Worm (Caenorhabditis elegans) whole organism, mixed stage, embryonic: ENCODE measurements around the gene F47B8.18.
A peak's percentile ranks its signal among the peaks of the same experiment; 100 is the strongest.

ENCODE experiments used
- M03D4.4 ChIP-seq: sonication (generic microtip); optimal IDR thresholded peaks from 2 replicates; lab custom pipeline; 2017; ENCODE audit warnings: mild to moderate bottlenecking, missing genetic modification characterization, missing compliant biosample characterization
- bed-3 ChIP-seq: fragments of 200-800 bp; sonication (Bioruptor generic); optimal IDR thresholded peaks from 3 replicates; lab custom pipeline; 2018; ENCODE audit warnings: mild to moderate bottlenecking, missing genetic modification characterization, moderate library complexity, missing compliant biosample characterization
- blmp-1 ChIP-seq: fragments of 150-350 bp; optimal IDR thresholded peaks from 2 replicates; lab custom pipeline; 2014; ENCODE audit warnings: missing biosample characterization, missing genetic modification characterization
- ceh-39 ChIP-seq: fragments of 150-350 bp; optimal IDR thresholded peaks from 2 replicates; lab custom pipeline; 2014; ENCODE audit warnings: missing biosample characterization, missing genetic modification characterization
- ceh-43 ChIP-seq: fragments of 200-800 bp; sonication (Bioruptor generic); optimal IDR thresholded peaks from 2 replicates; lab custom pipeline; 2018; ENCODE audit warnings: mild to moderate bottlenecking, missing genetic modification characterization, moderate library complexity, missing compliant biosample characterization
- ceh-83 ChIP-seq: fragments of 200-800 bp; sonication (Bioruptor generic); optimal IDR thresholded peaks from 2 replicates; lab custom pipeline; 2018; ENCODE audit warnings: mild to moderate bottlenecking, missing genetic modification characterization, missing compliant biosample characterization
- ces-1 ChIP-seq: fragments of 150-350 bp; optimal IDR thresholded peaks from 2 replicates; lab custom pipeline; 2014; ENCODE audit warnings: missing biosample characterization, missing genetic modification reagents, missing genetic modification characterization
- drap-1 ChIP-seq: fragments of 200-800 bp; sonication (Bioruptor generic); optimal IDR thresholded peaks from 3 replicates; lab custom pipeline; 2018; ENCODE audit warnings: mild to moderate bottlenecking, missing genetic modification characterization, missing compliant biosample characterization
- elt-1 ChIP-seq: sonication (generic microtip); optimal IDR thresholded peaks from 2 replicates; lab custom pipeline; 2017; ENCODE audit warnings: missing genetic modification characterization, mild to moderate bottlenecking, missing compliant biosample characterization, antibody characterized with exemption, moderate library complexity, borderline replicate concordance; ENCODE audit not compliant: insufficient read depth
- elt-3 ChIP-seq: fragments of 150-350 bp; optimal IDR thresholded peaks from 2 replicates; lab custom pipeline; 2014; ENCODE audit warnings: missing biosample characterization, missing genetic modification characterization
- ham-2 ChIP-seq: fragments of 200-800 bp; sonication (Bioruptor generic); optimal IDR thresholded peaks from 2 replicates; lab custom pipeline; 2018; ENCODE audit warnings: mild to moderate bottlenecking, missing genetic modification characterization, missing compliant biosample characterization
- hlh-1 ChIP-seq: fragments of 150-350 bp; optimal IDR thresholded peaks from 2 replicates; lab custom pipeline; 2014; ENCODE audit warnings: missing biosample characterization, missing genetic modification reagents, missing genetic modification characterization
- lin-13 ChIP-seq: fragments of 150-350 bp; optimal IDR thresholded peaks from 2 replicates; lab custom pipeline; 2014; ENCODE audit warnings: missing biosample characterization, missing genetic modification characterization
- lin-32 ChIP-seq: fragments of 200-800 bp; sonication (Bioruptor generic); optimal IDR thresholded peaks from 2 replicates; lab custom pipeline; 2018; ENCODE audit warnings: mild to moderate bottlenecking, missing genetic modification characterization, missing compliant biosample characterization
- lsy-2 ChIP-seq: fragments of 150-350 bp; optimal IDR thresholded peaks from 2 replicates; lab custom pipeline; 2014; ENCODE audit warnings: missing biosample characterization, missing genetic modification characterization
- mab-5 ChIP-seq: fragments of 150-350 bp; optimal IDR thresholded peaks from 2 replicates; lab custom pipeline; 2014; ENCODE audit warnings: missing biosample characterization, missing genetic modification characterization
- mep-1 ChIP-seq: fragments of 150-350 bp; optimal IDR thresholded peaks from 2 replicates; lab custom pipeline; 2017; ENCODE audit warnings: missing biosample characterization, missing genetic modification reagents, missing genetic modification characterization, inconsistent platforms
- mls-2 ChIP-seq: sonication (generic microtip); optimal IDR thresholded peaks from 2 replicates; lab custom pipeline; 2016; ENCODE audit warnings: mild to moderate bottlenecking, missing genetic modification characterization, moderate library complexity, missing compliant biosample characterization
- nhr-2 ChIP-seq: fragments of 150-350 bp; optimal IDR thresholded peaks from 2 replicates; lab custom pipeline; 2014; ENCODE audit warnings: missing biosample characterization, missing genetic modification characterization
- nhr-237 ChIP-seq: fragments of 150-350 bp; optimal IDR thresholded peaks from 2 replicates; lab custom pipeline; 2014; ENCODE audit warnings: missing biosample characterization, missing genetic modification characterization
- nhr-28 ChIP-seq: fragments of 150-350 bp; optimal IDR thresholded peaks from 2 replicates; lab custom pipeline; 2014; ENCODE audit warnings: missing biosample characterization, missing genetic modification characterization
- nhr-76 ChIP-seq: sonication (generic microtip); optimal IDR thresholded peaks from 2 replicates; lab custom pipeline; 2017; ENCODE audit warnings: missing biosample characterization, missing genetic modification characterization
- sem-2 ChIP-seq: fragments of 200-800 bp; sonication (Bioruptor generic); optimal IDR thresholded peaks from 2 replicates; lab custom pipeline; 2018; ENCODE audit warnings: mild to moderate bottlenecking, missing genetic modification characterization, missing compliant biosample characterization
- snpc-4 ChIP-seq: fragments of 150-350 bp; optimal IDR thresholded peaks from 2 replicates; lab custom pipeline; 2014; ENCODE audit warnings: missing biosample characterization, missing genetic modification characterization
- sptf-1 ChIP-seq: sonication (generic microtip); optimal IDR thresholded peaks from 2 replicates; lab custom pipeline; 2017; ENCODE audit warnings: mild to moderate bottlenecking, missing genetic modification characterization, moderate library complexity, missing compliant biosample characterization
- tbx-8 ChIP-seq: fragments of 200-800 bp; sonication (Bioruptor generic); optimal IDR thresholded peaks from 2 replicates; lab custom pipeline; 2018; ENCODE audit warnings: mild to moderate bottlenecking, missing genetic modification characterization, moderate library complexity, missing compliant biosample characterization
- unc-120 ChIP-seq: sonication (generic microtip); optimal IDR thresholded peaks from 2 replicates; lab custom pipeline; 2017; ENCODE audit warnings: missing genetic modification characterization, missing compliant biosample characterization; ENCODE audit not compliant: poor library complexity, severe bottlenecking
- unc-39 ChIP-seq: fragments of 150-350 bp; optimal IDR thresholded peaks from 2 replicates; lab custom pipeline; 2014; ENCODE audit warnings: missing biosample characterization, missing genetic modification characterization
- unc-62 ChIP-seq: fragments of 150-350 bp; optimal IDR thresholded peaks from 2 replicates; lab custom pipeline; 2014; ENCODE audit warnings: missing biosample characterization, missing genetic modification reagents, missing genetic modification characterization
- zip-8 ChIP-seq: fragments of 150-350 bp; optimal IDR thresholded peaks from 2 replicates; lab custom pipeline; 2014; ENCODE audit warnings: missing biosample characterization, missing genetic modification characterization
- ztf-11 ChIP-seq: fragments of 150-350 bp; optimal IDR thresholded peaks from 2 replicates; lab custom pipeline; 2014; ENCODE audit warnings: missing biosample characterization, missing genetic modification characterization

F47B8.18 gene

DNA sequence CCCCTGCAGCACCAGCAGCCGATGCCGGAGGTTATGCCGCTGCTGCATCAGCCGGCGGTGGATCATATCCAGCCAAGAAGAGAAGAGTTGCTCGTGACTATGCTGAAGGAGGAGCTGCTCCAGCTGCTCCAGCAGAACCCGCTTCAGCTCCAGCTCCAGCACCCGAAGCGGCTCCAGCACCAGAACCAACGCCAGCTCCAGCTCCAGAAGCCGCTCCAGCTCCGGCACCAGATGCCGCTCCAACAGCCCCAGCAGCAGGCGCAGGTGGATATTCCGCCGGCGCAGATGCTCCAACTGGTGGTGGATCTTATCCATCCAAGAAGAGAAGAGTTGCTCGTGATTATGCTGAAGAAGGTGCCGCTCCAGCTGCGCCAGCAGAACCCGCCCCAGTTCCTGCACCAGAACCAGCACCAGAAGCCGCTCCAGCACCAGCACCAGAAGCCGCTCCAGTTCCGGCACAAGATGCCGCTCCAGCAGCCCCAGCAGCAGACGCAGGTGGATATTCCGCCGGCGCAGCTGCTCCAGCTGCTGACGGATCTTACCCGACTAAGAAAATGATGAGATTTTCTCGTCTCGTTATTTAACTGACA, 4.4 kb downstream of the F47B8.18 start:
- TF ChIP-seq lsy-2 (tag; lab: Kevin White, UChicago) (no peak), snpc-4 (tag; lab: Kevin White, UChicago) (no peak), lin-32 (GFP tag; lab: Kevin White, UChicago) (no peak), unc-39 (no peak), ceh-43 (no peak), nhr-76 (tag; lab: Kevin White, UChicago) (no peak), sptf-1 (peak; percentile 22), nhr-28 (tag; lab: Kevin White, UChicago) (no peak), zip-8 (no peak), ceh-39 (tag; lab: Kevin White, UChicago) (no peak), ztf-11 (no peak), sem-2 (GFP tag; lab: Kevin White, UChicago) (no peak), blmp-1 (tag; lab: Kevin White, UChicago) (no peak), tbx-8 (GFP tag; lab: Kevin White, UChicago) (no peak), drap-1 (GFP tag; lab: Kevin White, UChicago) (peak; percentile 31), bed-3 (GFP tag; lab: Kevin White, UChicago) (no peak), elt-3 (no peak), ces-1 (no peak)

DNA sequence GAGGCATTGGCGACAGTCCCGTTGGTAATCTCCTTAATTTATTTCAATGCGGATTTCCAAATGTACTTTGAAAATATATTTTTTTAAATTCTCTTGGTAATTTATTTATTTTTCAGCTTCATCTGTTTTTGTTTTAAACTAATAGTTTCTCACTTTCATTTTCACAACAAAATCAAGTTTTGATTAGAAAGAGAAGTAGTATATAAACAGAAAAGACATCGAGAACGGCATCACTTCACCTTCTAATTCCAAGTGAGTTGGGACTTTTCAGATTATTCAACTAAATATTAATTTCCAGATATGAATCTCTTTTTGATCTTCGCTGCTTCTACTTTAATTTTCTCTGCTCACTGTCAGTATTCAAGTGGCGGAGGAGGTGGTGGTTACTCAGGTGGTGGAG, 5.0 kb downstream of the F47B8.18 start, which contains the start of gene F47B8.14:
F47B8.14 (plus strand) TSS at position 301 of the 400 bp plus-strand sequence.
- TF ChIP-seq elt-1 (no peak), ces-1 (no peak), mab-5 (no peak), nhr-237 (tag; lab: Kevin White, UChicago) (no peak), unc-62 (GFP tag; lab: Kevin White, UChicago) (no peak), nhr-76 (tag; lab: Kevin White, UChicago) (no peak), mls-2 (tag; lab: Kevin White, UChicago) (no peak), elt-3 (no peak), ceh-43 (no peak), lin-13 (no peak), nhr-2 (no peak), hlh-1 (no peak), sptf-1 (no peak), zip-8 (no peak), ztf-11 (no peak), M03D4.4 (tag; lab: Kevin White, UChicago) (no peak), nhr-28 (tag; lab: Kevin White, UChicago) (no peak), blmp-1 (tag; lab: Kevin White, UChicago) (no peak), mep-1 (tag; lab: Kevin White, UChicago) (no peak), tbx-8 (GFP tag; lab: Kevin White, UChicago) (no peak)

- TF ChIP-seq unc-120 (tag; lab: Kevin White, UChicago) (no peak), unc-39 (no peak), nhr-2 (no peak), mab-5 (no peak), ceh-39 (tag; lab: Kevin White, UChicago) (no peak), blmp-1 (tag; lab: Kevin White, UChicago) (no peak), nhr-28 (tag; lab: Kevin White, UChicago) (no peak), bed-3 (GFP tag; lab: Kevin White, UChicago) (no peak), M03D4.4 (tag; lab: Kevin White, UChicago) (no peak), mls-2 (tag; lab: Kevin White, UChicago) (no peak), lin-32 (GFP tag; lab: Kevin White, UChicago) (no peak), elt-3 (no peak), elt-1 (no peak)
Measured at ce11 chrV:14319101-14319781, 6.0 kb downstream of the F47B8.18 start, which contains the start of gene F47B8.13. TSS of gene F47B8.13 (minus strand) at chrV:14319731.

- TF ChIP-seq M03D4.4 (tag; lab: Kevin White, UChicago), result no peak
- no peak for TF ChIP-seq drap-1 (GFP tag; lab: Kevin White, UChicago)
- no peak for TF ChIP-seq zip-8
- TF ChIP-seq nhr-76 (tag; lab: Kevin White, UChicago), result no peak
- TF ChIP-seq mep-1 (tag; lab: Kevin White, UChicago), result no peak
- no peak for TF ChIP-seq ceh-83 (GFP tag; lab: Kevin White, UChicago)
- TF ChIP-seq, all 35 proteins: peak for 0
Measured at ce11 chrV:14317621-14318020, 7.6 kb downstream of the F47B8.18 start.

DNA sequence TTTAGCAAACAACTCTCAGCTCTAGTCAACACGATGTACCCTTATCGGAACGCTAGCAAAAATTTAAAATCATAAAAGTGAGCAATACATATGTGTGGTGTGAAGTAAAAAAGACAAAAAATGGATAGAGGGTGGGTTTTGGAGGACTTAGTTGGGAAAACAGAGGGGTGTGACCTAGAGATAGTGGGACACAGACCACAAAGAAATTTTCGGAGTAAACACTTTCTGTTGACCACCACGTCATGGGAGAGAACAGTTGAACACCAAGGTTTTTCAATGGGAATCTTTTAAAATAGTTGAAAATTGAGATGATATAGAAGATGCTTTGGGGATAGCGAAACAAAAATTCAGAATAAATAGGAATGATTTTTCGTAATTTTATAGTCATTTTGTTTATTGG, 8.1 kb downstream of the F47B8.18 start:
- TF ChIP-seq drap-1 (GFP tag; lab: Kevin White, UChicago), result no peak
- no peak for TF ChIP-seq bed-3 (GFP tag; lab: Kevin White, UChicago)
- no peak for TF ChIP-seq lin-32 (GFP tag; lab: Kevin White, UChicago)
- TF ChIP-seq ham-2 (GFP tag; lab: Kevin White, UChicago), result no peak
